Worm (Caenorhabditis elegans): ENCODE results near the gene pros-1.

The pros-1 gene

DNA sequence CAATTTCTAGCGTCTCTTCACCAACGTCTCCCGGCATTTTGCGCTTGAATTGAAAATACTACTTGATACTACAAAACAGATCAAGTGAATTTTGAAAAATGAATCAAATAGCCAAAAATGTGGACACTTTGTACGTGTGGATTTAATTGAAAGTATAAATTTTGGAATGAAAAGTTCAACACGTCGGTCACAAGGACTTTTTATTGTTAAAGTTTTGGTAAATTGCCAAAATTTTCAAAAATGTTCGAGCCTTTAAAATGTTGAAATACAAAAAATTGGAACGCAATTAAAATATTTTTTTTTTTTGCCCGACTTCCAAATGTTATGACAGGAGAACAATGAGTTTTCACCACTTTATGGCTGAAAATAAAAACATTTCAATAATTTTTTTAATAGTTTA is 31.0 kb downstream of the pros-1 start, which contains the start of gene K06H7.8:
Gene K06H7.8 (minus strand): TSS at position 101 of the 400 bp plus-strand sequence.
- TF ChIP-seq W03F9.2 (tag; optimal IDR thresholded peaks at IDR 0.05): no peak
- TF ChIP-seq dao-5 (tag; optimal IDR thresholded peaks at IDR 0.05): no peak
- no peak for TF ChIP-seq him-1 (tag; optimal IDR thresholded peaks at IDR 0.05)

DNA sequence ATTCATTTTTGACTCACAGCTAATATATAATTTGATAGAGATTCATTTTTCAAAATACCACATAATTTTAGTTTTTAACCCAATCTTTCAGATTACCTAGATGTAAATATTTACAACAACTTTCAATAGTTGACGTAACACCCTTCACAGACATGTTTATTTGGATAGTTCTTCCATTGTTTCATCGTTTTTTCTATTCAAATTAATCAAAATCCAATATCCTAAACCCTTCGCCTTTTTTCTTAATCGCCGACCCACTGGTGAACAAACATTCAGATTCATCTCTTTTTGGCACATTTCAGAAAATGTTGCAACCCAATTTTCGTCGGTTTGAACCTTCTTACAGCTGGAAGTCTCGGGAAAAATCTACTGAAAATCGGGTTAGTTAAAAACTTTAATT is 31.9 kb downstream of the pros-1 start, which contains the start of gene K06H7.1:
Gene K06H7.1 (plus strand): TSS at position 301 of the 400 bp plus-strand sequence.
- TF ChIP-seq him-1 (tag; optimal IDR thresholded peaks at IDR 0.05) (no peak), dao-5 (tag; optimal IDR thresholded peaks at IDR 0.05) (no peak), W03F9.2 (tag; optimal IDR thresholded peaks at IDR 0.05) (no peak)

DNA sequence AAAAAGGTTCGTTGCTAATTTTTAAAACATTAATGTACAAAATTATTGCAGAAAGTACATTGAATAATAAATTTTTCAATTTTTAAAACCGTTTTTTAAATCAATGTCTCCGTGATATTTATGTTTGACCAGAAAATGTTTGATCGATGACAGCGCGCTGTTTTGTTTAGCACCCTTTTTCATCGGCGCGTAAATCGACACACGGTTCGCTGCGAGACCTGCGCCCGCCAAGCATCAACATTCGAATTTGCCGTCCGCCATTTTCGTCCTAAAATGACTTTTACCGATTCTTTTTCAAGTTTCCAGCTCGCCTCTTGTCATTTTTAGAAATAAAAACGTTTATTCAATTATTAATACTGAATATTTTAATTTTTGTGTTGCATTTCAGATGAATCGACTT is 33.9 kb downstream of the pros-1 start, which contains the start of gene plk-1:
Gene plk-1 (plus strand): TSS at position 389 of the 400 bp plus-strand sequence.
- TF ChIP-seq dao-5 (tag; optimal IDR thresholded peaks at IDR 0.05) (no peak), him-1 (tag; optimal IDR thresholded peaks at IDR 0.05) (no peak), W03F9.2 (tag; optimal IDR thresholded peaks at IDR 0.05) (peak; percentile 6)

DNA sequence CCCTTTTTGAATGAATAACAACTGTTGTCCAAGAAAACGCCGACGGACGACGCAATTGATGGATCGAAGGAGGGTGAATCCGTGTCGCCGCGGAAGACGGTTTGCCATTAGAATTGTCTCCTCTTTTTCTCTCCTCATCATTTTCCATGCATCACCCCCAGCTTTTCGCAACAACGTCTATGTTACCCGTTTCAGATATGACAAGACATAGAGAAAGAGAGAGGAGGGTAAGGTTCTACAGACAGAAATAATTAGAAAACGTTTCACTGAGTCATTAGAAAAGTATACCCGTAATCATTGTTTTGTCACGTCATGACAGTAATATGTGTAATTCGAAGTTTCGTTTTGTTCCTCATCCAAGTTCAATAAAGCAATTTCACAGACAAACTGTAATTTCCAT is 38.7 kb downstream of the pros-1 start:
- TF ChIP-seq him-1 (tag; optimal IDR thresholded peaks at IDR 0.05) (no peak), W03F9.2 (tag; optimal IDR thresholded peaks at IDR 0.05) (no peak), dao-5 (tag; optimal IDR thresholded peaks at IDR 0.05) (no peak)

DNA sequence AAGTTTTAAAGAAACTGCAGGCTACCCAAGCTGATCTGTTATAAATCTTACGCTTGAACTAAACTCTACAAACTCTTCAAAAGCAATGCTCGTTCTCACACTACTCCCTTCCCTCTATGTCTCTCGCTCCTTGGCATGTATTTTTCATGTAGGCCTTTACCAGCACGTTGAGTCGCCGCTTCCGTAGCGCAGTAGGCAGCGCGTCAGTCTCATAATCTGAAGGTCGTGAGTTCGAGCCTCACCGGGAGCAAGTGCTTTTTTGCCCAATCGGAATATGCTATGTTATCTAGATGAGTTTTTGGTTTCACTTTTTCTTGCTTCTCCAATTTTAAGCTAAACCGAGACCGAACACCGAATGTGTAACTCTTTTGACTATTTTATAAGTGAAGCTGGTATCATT is 39.4 kb downstream of the pros-1 start:
- TF ChIP-seq dao-5 (tag; optimal IDR thresholded peaks at IDR 0.05): peak; percentile 41
- peak; percentile 41 for TF ChIP-seq him-1 (tag; optimal IDR thresholded peaks at IDR 0.05)
- TF ChIP-seq W03F9.2 (tag; optimal IDR thresholded peaks at IDR 0.05): no peak

DNA sequence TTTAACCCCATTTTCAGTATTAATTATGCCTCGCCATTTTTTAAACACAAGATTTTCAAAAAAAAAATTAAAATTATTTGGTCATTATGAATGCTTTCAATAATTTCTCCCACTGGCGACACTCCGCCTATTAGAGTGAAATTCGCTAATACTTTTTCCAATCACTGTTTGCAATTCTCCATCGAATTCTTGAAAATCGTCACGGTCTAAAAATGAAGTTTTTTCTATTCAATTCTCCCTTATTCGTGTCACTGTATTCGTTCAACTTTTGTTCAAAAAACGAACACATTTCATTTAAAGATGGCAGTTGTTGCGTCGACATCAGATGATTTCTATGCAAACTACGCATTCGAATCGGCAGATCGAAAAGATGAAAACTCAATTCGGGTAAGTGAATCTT is 41.4 kb downstream of the pros-1 start, which contains the start of gene C14B9.3:
Gene C14B9.3 (plus strand): TSS at position 301 of the 400 bp plus-strand sequence.
- TF ChIP-seq him-1 (tag; optimal IDR thresholded peaks at IDR 0.05): no peak
- TF ChIP-seq W03F9.2 (tag; optimal IDR thresholded peaks at IDR 0.05): no peak
- TF ChIP-seq dao-5 (tag; optimal IDR thresholded peaks at IDR 0.05): no peak

DNA sequence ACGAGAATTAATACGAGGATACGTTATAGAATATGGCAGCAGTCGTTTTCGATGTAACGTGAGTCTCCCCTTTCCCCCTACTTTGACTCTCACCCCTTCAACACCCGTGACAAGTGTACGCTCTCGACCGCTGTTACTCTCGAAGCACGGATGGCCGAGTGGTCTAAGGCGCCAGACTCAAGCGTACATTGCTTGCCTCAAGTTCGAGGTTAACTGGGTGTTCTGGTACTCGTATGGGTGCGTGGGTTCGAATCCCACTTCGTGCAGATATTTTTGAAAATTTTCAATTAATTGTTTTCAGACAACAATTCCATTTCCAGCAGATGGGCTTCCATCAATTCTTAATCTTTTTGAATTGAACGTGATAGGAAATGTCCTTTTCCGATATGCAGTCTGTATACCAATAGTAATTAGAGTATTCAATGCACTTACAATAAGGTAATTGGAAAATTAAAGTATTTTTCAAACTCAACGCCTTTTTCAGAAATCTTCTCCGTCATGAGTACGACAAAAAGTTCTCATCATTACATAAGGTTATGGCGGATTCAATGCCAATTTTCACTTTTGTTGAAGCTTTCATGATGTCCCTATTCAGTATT is 42.5 kb downstream of the pros-1 start:
- TF ChIP-seq W03F9.2 (tag; optimal IDR thresholded peaks at IDR 0.05) (no peak), him-1 (tag; optimal IDR thresholded peaks at IDR 0.05) (peak; percentile 73), dao-5 (tag; optimal IDR thresholded peaks at IDR 0.05) (peak; percentile 83)

DNA sequence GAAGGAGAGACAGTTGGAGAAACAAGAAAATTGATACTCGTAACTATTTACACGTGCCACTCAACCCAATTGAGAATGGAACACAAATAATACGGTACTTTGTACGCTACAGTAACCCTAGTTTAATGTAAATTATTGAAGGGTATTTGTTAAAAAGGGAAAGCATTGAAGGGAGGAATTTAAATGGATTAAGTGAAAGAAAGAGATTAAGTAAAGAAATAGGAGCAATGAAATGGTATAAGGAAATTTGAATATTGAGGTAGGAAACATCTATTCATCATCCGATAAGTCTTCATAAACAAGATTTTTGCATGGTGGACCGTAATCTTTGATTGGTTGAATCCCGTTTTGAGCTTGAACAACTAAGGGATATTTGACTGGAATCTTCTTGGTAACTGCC is 44.3 kb downstream of the pros-1 start:
- no peak for TF ChIP-seq him-1 (tag; optimal IDR thresholded peaks at IDR 0.05)
- TF ChIP-seq W03F9.2 (tag; optimal IDR thresholded peaks at IDR 0.05): no peak
- no peak for TF ChIP-seq dao-5 (tag; optimal IDR thresholded peaks at IDR 0.05)

DNA sequence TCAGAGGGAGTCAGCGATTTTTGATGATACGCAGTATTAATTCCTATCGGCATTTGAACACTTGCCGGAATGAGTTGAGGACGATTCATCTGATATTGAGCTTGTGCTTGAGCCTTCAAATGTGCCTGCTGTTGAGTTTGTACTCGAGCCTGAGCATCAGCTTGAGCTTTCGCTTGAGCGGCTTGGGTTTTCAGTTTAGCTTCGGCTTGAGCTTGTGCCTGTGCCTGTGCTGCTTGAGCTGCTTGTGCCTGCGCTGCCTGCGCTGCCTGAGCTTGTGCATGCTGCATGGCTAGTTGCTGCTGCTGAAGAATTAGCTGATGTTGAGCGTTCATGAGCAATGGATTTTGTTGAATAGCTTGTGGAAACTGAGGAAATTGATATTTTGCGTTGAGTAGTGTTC is 48.8 kb downstream of the pros-1 start:
- TF ChIP-seq him-1 (tag; optimal IDR thresholded peaks at IDR 0.05) (no peak), dao-5 (tag; optimal IDR thresholded peaks at IDR 0.05) (no peak), W03F9.2 (tag; optimal IDR thresholded peaks at IDR 0.05) (no peak)

DNA sequence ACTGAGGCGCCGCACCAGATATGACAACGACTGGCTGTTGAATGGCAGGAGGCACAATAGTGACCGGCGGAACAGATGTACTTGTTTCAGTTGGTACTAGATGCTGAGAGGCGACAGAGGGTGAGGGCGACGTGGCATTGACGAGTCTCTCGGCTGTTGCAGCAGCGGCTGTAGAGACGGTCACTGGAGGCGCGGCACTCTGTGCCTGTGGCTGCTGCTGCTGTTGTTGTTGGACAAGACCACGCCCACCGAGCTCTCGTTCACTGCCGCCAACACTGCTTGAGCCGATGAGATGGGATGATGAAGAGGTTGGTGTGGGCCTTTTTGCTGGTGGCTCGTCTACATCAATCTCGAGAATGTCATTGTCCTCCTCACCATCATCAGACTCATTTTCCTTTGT is 50.1 kb downstream of the pros-1 start:
- no peak for TF ChIP-seq him-1 (tag; optimal IDR thresholded peaks at IDR 0.05)
- TF ChIP-seq dao-5 (tag; optimal IDR thresholded peaks at IDR 0.05): no peak
- no peak for TF ChIP-seq W03F9.2 (tag; optimal IDR thresholded peaks at IDR 0.05)
